Worm (Caenorhabditis elegans): Measurements from ENCODE around the gene C05G5.3.

C05G5.3 gene

DNA sequence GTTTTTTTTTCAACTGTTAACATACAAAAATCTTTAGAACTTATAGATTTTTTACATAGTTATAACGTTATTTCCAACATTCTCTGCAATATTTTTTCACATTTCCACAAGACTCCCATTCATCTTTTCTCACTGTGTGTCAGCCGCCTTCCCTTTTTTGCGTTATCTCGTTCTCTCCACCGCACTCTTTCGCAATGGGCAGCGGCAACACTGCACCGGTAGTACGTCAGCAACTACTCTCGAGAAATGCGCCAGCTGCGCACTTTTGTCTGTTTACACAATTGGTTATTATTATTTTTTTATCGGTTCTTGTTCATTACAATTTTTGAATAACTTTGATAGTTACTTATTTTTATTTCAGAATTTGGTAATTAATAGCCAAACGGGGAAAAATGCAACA, 4.9 kb downstream of the C05G5.3 start, which contains the start of gene C05G5.2 (continued):
- peak; percentile 91 for TF ChIP-seq pha-4 (tag; optimal IDR thresholded peaks at IDR 0.05)
- TF ChIP-seq mcd-1 (GFP tag; IDR thresholded peaks at IDR 0.05): peak; percentile 74
- TF ChIP-seq rcor-1 (GFP tag; IDR thresholded peaks at IDR 0.05): 0 out of 2 replicates have a peak, but pooled peaks have one; percentile 38
- TF ChIP-seq F57C9.4 (tag; optimal IDR thresholded peaks at IDR 0.05): no peak
- TF ChIP-seq Y53G8AR.9 (GFP tag; conservative IDR thresholded peaks at IDR 0.05): peak; percentile 41; the same call in 1 of the 2 replicates
- TF ChIP-seq snpc-4 (GFP tag; optimal IDR thresholded peaks at IDR 0.05): peak; percentile 53
- peak; percentile 74 to 83 (median 79) for TF ChIP-seq snpc-4 (tag; optimal IDR thresholded peaks at IDR 0.05)

ce11 chrX:14745218-14745617, 6.6 kb downstream of the C05G5.3 start:
- no peak for TF ChIP-seq lsl-1 (GFP tag; optimal IDR thresholded peaks at IDR 0.05)
- TF ChIP-seq Y53G8AR.9 (GFP tag; conservative IDR thresholded peaks at IDR 0.05): no peak
- no peak for TF ChIP-seq B0336.3 (GFP tag; IDR thresholded peaks at IDR 0.05)
- TF ChIP-seq mxl-1 (tag; optimal IDR thresholded peaks at IDR 0.05): no peak
- no peak for TF ChIP-seq gei-17 (GFP tag; optimal IDR thresholded peaks at IDR 0.05)
- no peak for TF ChIP-seq nfya-2 (GFP tag; IDR thresholded peaks at IDR 0.05)
- TF ChIP-seq ztf-22 (GFP tag; optimal IDR thresholded peaks at IDR 0.05): no peak
- TF ChIP-seq nfyb-1 (GFP tag; IDR thresholded peaks at IDR 0.05): no peak
- TF ChIP-seq let-607 (tag; optimal IDR thresholded peaks at IDR 0.05): no peak
- TF ChIP-seq Y53F4B.3 (GFP tag; IDR thresholded peaks at IDR 0.05): no peak
- TF ChIP-seq repo-1 (tag; optimal IDR thresholded peaks at IDR 0.05): no peak
- no peak for TF ChIP-seq madf-6 (GFP tag; IDR thresholded peaks at IDR 0.05)
- TF ChIP-seq B0019.2 (GFP tag; conservative IDR thresholded peaks at IDR 0.05): no peak
- no peak for TF ChIP-seq pha-4 (tag; optimal IDR thresholded peaks at IDR 0.05)
- no peak for TF ChIP-seq hmg-20 (GFP tag; IDR thresholded peaks at IDR 0.05)
- TF ChIP-seq attf-3 (GFP tag; conservative IDR thresholded peaks at IDR 0.05): no peak
- TF ChIP-seq nfya-1 (tag; optimal IDR thresholded peaks at IDR 0.05; ENCODE audit: borderline replicate concordance, insufficient read depth): no peak
- no peak for TF ChIP-seq nhr-90 (tag; optimal IDR thresholded peaks at IDR 0.05)
- no peak for TF ChIP-seq F37B4.10 (GFP tag; IDR thresholded peaks at IDR 0.05)
- no peak for TF ChIP-seq ztf-3 (GFP tag; optimal IDR thresholded peaks at IDR 0.05)

ce11 chrX:14744496-14744895, 7.3 kb downstream of the C05G5.3 start:
- TF ChIP-seq zfh-2 (GFP tag; conservative IDR thresholded peaks at IDR 0.05): peak; percentile 89
- TF ChIP-seq egrh-3 (GFP tag; IDR thresholded peaks at IDR 0.05): peak; percentile 79
- TF ChIP-seq ztf-18 (tag; optimal IDR thresholded peaks at IDR 0.05): no peak
- TF ChIP-seq nhr-80 (tag; optimal IDR thresholded peaks at IDR 0.05): peak; percentile 63
- no peak for TF ChIP-seq snpc-4 (GFP tag; optimal IDR thresholded peaks at IDR 0.05)
- peak in 3 of 4 experiments; percentile 15 to 67 (median 57) for TF ChIP-seq snpc-4 (tag; optimal IDR thresholded peaks at IDR 0.05)
- no peak for TF ChIP-seq attf-5 (GFP tag; optimal IDR thresholded peaks at IDR 0.05)

ce11 chrX:14743780-14744179, 8.0 kb downstream of the C05G5.3 start, which contains the start of gene C05G5.7:
TSS of gene C05G5.7 (minus strand) at chrX:14743780.
- TF ChIP-seq ztf-22 (GFP tag; optimal IDR thresholded peaks at IDR 0.05) (no peak), F57C9.4 (tag; optimal IDR thresholded peaks at IDR 0.05) (no peak), B0261.1 (tag; optimal IDR thresholded peaks at IDR 0.05) (no peak), let-607 (tag; optimal IDR thresholded peaks at IDR 0.05) (no peak), him-1 (tag; optimal IDR thresholded peaks at IDR 0.05) (no peak), attf-3 (GFP tag; conservative IDR thresholded peaks at IDR 0.05) (no peak), die-1 (tag; optimal IDR thresholded peaks at IDR 0.05) (no peak), dpff-1 (tag; optimal IDR thresholded peaks at IDR 0.05) (no peak), bed-2 (GFP tag; IDR thresholded peaks at IDR 0.05) (no peak), ccch-3 (GFP tag; optimal IDR thresholded peaks at IDR 0.05) (no peak), Y79H2A.3 (GFP tag; conservative IDR thresholded peaks at IDR 0.05) (no peak), ztf-18 (tag; optimal IDR thresholded peaks at IDR 0.05) (no peak), ets-4 (GFP tag; optimal IDR thresholded peaks at IDR 0.05) (no peak)
